Fruit fly (Drosophila melanogaster): ENCODE data around the gene CG13284.

DNA sequence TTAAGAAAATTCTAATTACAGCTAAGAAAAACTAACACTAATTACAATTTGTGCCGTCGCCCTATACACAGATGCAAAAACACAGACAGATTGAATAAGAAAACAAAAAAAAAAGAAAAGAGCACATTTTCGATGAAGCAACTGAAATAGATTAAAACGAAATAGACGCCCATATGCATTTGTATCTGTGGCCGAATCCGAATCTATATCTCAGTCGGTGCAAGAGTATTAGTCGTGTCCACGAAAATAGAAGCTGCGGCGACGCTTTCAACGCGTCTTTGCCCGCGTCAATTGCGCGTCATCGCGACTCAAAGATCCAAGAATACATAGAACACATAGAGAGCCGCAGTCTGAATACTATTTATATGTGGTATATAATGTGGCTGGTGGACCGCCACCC lies 26.4 kb upstream of the CG13284 start:
- TF ChIP-seq CG33017 (tag; optimal IDR thresholded peaks at IDR 0.05) (no peak), cic (GFP tag; optimal IDR thresholded peaks at IDR 0.05) (no peak), Mnt (GFP tag; optimal IDR thresholded peaks at IDR 0.05) (no peak), kay (GFP tag; ENCODE audit: borderline replicate concordance) (peak; percentile 54), bab1 (GFP tag; optimal IDR thresholded peaks at IDR 0.05) (no peak), CG7101 (tag; optimal IDR thresholded peaks at IDR 0.05) (no peak), Crg-1 (GFP tag; optimal IDR thresholded peaks at IDR 0.05) (no peak)

Measured in whole organism, adult.